Fruit fly (Drosophila melanogaster) whole organism, prepupa: ENCODE data around the gene CG43057.

Experiments used
- Blimp-1 ChIP-seq: fragments of 200-800 bp; sonication (Bioruptor generic); optimal IDR thresholded peaks from 3 replicates; lab custom pipeline; 2017; ENCODE audit warnings: missing biosample characterization, missing genetic modification characterization, mild to moderate bottlenecking, moderate library complexity, missing genetic modification reagents
- CG11762 ChIP-seq: fragments of 200-800 bp; sonication (Bioruptor generic); optimal IDR thresholded peaks from 3 replicates; lab custom pipeline; 2016; ENCODE audit warnings: missing biosample characterization, missing genetic modification characterization; ENCODE audit not compliant: insufficient read depth
- CG31627 ChIP-seq: fragments of 200-800 bp; sonication (Bioruptor generic); optimal IDR thresholded peaks from 3 replicates; lab custom pipeline; 2016; ENCODE audit warnings: missing biosample characterization, missing genetic modification characterization
- CG6163 ChIP-seq: fragments of 200-800 bp; sonication (Bioruptor generic); IDR thresholded peaks from 3 replicates; pipeline ENCODE4 v1.3.6; 2022; ENCODE audit warnings: missing biosample characterization, missing genetic modification characterization
- CG6276 ChIP-seq: fragments of 200-800 bp; sonication (Bioruptor generic); optimal IDR thresholded peaks from 2 replicates; lab custom pipeline; 2017; ENCODE audit warnings: missing biosample characterization, mild to moderate bottlenecking, missing genetic modification characterization
- CG6792 ChIP-seq: fragments of 200-800 bp; sonication (Bioruptor generic); optimal IDR thresholded peaks from 3 replicates; lab custom pipeline; 2016; ENCODE audit warnings: missing biosample characterization, missing genetic modification characterization
- CG6808 ChIP-seq: fragments of 200-800 bp; sonication (Bioruptor generic); optimal IDR thresholded peaks from 3 replicates; lab custom pipeline; 2017; ENCODE audit warnings: missing biosample characterization, missing genetic modification characterization, mild to moderate bottlenecking, moderate library complexity, missing genetic modification reagents
- CG7368 ChIP-seq: fragments of 200-800 bp; sonication (Bioruptor generic); optimal IDR thresholded peaks from 3 replicates; lab custom pipeline; 2016; ENCODE audit warnings: missing biosample characterization, missing genetic modification characterization
- CG8632 ChIP-seq: fragments of 200-800 bp; sonication (Bioruptor generic); optimal IDR thresholded peaks from 3 replicates; lab custom pipeline; 2016; ENCODE audit warnings: missing biosample characterization, missing genetic modification characterization
- CG9139 ChIP-seq: fragments of 200-800 bp; sonication (Bioruptor generic); optimal IDR thresholded peaks from 3 replicates; lab custom pipeline; 2017; ENCODE audit warnings: missing biosample characterization, mild to moderate bottlenecking, missing genetic modification characterization
- Eip75B ChIP-seq: fragments of 200-800 bp; sonication (Bioruptor generic); optimal IDR thresholded peaks from 3 replicates; lab custom pipeline; 2016; ENCODE audit warnings: missing biosample characterization, missing genetic modification characterization
- Eip78C ChIP-seq: fragments of 200-800 bp; sonication (Bioruptor generic); peaks from one replicate; lab custom pipeline; 2016; ENCODE audit warnings: missing biosample characterization, missing genetic modification characterization
- Ets96B ChIP-seq: fragments of 200-800 bp; optimal IDR thresholded peaks from 2 replicates; lab custom pipeline; 2019; ENCODE audit warnings: missing biosample characterization, mild to moderate bottlenecking, missing genetic modification characterization, moderate library complexity
- Hr38 ChIP-seq: sonication (Bioruptor generic); optimal IDR thresholded peaks from 2 replicates; lab custom pipeline; 2016; ENCODE audit warnings: missing biosample characterization, missing genetic modification characterization
- Hr4 ChIP-seq: fragments of 200-800 bp; sonication (Bioruptor generic); optimal IDR thresholded peaks from 3 replicates; lab custom pipeline; 2016; ENCODE audit warnings: missing biosample characterization, missing genetic modification characterization
- Lpt ChIP-seq: fragments of 200-800 bp; sonication (Bioruptor generic); optimal IDR thresholded peaks from 3 replicates; lab custom pipeline; 2016; ENCODE audit warnings: missing biosample characterization, missing genetic modification characterization
- OdsH ChIP-seq: fragments of 200-800 bp; sonication (Bioruptor generic); optimal IDR thresholded peaks from 3 replicates; lab custom pipeline; 2016; ENCODE audit warnings: missing biosample characterization, missing genetic modification characterization
- Sox102F ChIP-seq: fragments of 200-800 bp; sonication (Bioruptor generic); optimal IDR thresholded peaks from 2 replicates; lab custom pipeline; 2016; ENCODE audit warnings: missing biosample characterization, mild to moderate bottlenecking, missing genetic modification characterization
- Sox14 ChIP-seq: fragments of 200-800 bp; sonication (Bioruptor generic); optimal IDR thresholded peaks from 3 replicates; lab custom pipeline; 2016; ENCODE audit warnings: missing biosample characterization, missing genetic modification characterization
- Sox15 ChIP-seq: fragments of 200-800 bp; sonication (Bioruptor generic); optimal IDR thresholded peaks from 3 replicates; lab custom pipeline; 2016; ENCODE audit warnings: missing biosample characterization, missing genetic modification characterization
- dac ChIP-seq: fragments of 200-800 bp; sonication (Bioruptor generic); optimal IDR thresholded peaks from 2 replicates; lab custom pipeline; 2017; ENCODE audit warnings: missing biosample characterization, mild to moderate bottlenecking, missing genetic modification characterization
- eg ChIP-seq: fragments of 200-800 bp; sonication (Bioruptor generic); IDR thresholded peaks from 3 replicates; pipeline ENCODE4 v1.3.6; 2022; ENCODE audit warnings: missing biosample characterization, missing genetic modification characterization
- esn ChIP-seq: fragments of 200-800 bp; sonication (Bioruptor generic); optimal IDR thresholded peaks from 2 replicates; lab custom pipeline; 2016; ENCODE audit warnings: missing biosample characterization, mild to moderate bottlenecking, missing genetic modification characterization, moderate library complexity
- fd59A ChIP-seq: fragments of 200-800 bp; sonication (Bioruptor generic); optimal IDR thresholded peaks from 2 replicates; lab custom pipeline; 2017; ENCODE audit warnings: missing biosample characterization, mild to moderate bottlenecking, missing genetic modification characterization, missing genetic modification reagents
- fkh ChIP-seq: fragments of 200-800 bp; sonication (Bioruptor generic); optimal IDR thresholded peaks from 3 replicates; lab custom pipeline; 2017; ENCODE audit warnings: missing biosample characterization, mild to moderate bottlenecking, missing genetic modification characterization, moderate library complexity
- lz ChIP-seq: fragments of 200-800 bp; sonication (Bioruptor generic); optimal IDR thresholded peaks from 3 replicates; lab custom pipeline; 2016; ENCODE audit warnings: missing biosample characterization, missing genetic modification characterization
- net ChIP-seq: fragments of 200-800 bp; sonication (Bioruptor generic); optimal IDR thresholded peaks from 3 replicates; lab custom pipeline; 2016; ENCODE audit warnings: missing biosample characterization, missing genetic modification characterization
- pdm3 ChIP-seq: fragments of 200-800 bp; sonication (Bioruptor generic); optimal IDR thresholded peaks from 3 replicates; lab custom pipeline; 2016; ENCODE audit warnings: missing biosample characterization, missing genetic modification characterization
- svp ChIP-seq: fragments of 200-800 bp; sonication (Bioruptor generic); peaks from one replicate; lab custom pipeline; 2016; ENCODE audit warnings: missing biosample characterization, missing genetic modification characterization
- vri ChIP-seq: fragments of 200-800 bp; sonication (Bioruptor generic); optimal IDR thresholded peaks from 3 replicates; lab custom pipeline; 2016; ENCODE audit warnings: missing biosample characterization, mild to moderate bottlenecking, missing genetic modification characterization

The CG43057 gene

DNA sequence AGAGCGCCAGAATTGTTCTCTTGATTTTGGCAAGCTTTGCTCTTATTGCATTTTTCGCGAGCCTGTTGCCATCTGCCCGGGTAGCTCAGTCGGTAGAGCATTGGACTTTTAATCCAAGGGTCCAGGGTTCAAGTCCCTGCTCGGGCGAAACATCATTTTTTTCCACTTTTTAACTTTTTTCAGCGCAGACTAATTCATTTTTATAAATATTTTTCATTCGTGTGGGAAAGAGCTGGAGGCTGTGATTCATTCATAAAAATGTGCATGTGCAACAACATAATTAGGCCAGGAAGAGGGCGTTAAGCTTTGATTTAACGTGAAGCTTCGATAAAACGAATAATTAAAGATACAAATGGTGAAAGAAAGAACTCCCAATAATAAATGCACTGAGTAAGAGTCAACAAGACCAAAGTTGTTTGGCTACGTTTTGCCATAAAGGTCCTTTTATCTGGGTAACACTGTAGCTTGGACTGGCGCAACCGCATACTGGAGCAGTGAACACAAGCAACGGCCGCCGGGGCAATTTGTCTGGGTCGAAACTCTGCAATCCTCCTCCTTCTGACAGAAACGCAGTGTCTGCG, 46.9 kb upstream of the CG43057 start (continued):
- TF ChIP-seq Hr4 (GFP tag; lab: Kevin White, UChicago) (peak; percentile 85), CG8632 (peak; percentile 70), CG11762 (GFP tag; lab: Kevin White, UChicago) (peak; percentile 62), lz (GFP tag; lab: Kevin White, UChicago) (peak; percentile 87), Blimp-1 (GFP tag; lab: Kevin White, UChicago) (peak; percentile 66), pdm3 (GFP tag; lab: Kevin White, UChicago) (peak; percentile 80), CG6276 (GFP tag; lab: Kevin White, UChicago) (peak; percentile 72), Sox102F (GFP tag; lab: Kevin White, UChicago) (peak; percentile 89), Sox14 (GFP tag; lab: Kevin White, UChicago) (peak; percentile 82), CG6163 (GFP tag; lab: Robert Waterston, UW) (peak; percentile 95), Ets96B (tag; lab: Kevin White, UChicago) (peak; percentile 77), net (GFP tag; lab: Kevin White, UChicago) (peak; percentile 82), CG31627 (GFP tag; lab: Kevin White, UChicago) (peak; percentile 90), CG6808 (peak; percentile 84), eg (GFP tag; lab: Robert Waterston, UW) (peak; percentile 85), Lpt (GFP tag; lab: Kevin White, UChicago) (peak; percentile 32), Sox15 (GFP tag; lab: Kevin White, UChicago) (peak; percentile 56), CG9139 (GFP tag; lab: Kevin White, UChicago) (peak; percentile 74), OdsH (GFP tag; lab: Kevin White, UChicago) (peak; percentile 83), esn (GFP tag; lab: Kevin White, UChicago) (peak; percentile 90), Hr38 (GFP tag; lab: Kevin White, UChicago) (no peak)

DNA sequence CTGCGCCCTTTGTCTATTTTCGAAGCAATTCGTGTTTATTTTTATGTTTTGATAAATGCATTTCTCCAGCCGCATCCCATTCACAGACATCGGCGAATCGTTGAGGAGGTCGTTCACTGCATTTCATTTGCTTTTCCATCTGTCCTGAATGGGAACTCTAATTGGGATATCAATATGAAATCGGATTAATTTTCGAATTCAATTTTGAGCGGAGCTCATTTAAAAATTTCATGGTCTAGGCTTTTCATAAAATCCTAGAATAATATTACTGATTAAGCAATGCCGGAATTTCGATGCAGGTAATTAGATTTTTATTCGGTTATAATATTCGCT, 46.3 kb upstream of the CG43057 start:
- TF ChIP-seq vri (GFP tag; lab: Kevin White, UChicago): no peak
- TF ChIP-seq CG31627 (GFP tag; lab: Kevin White, UChicago): no peak
- TF ChIP-seq dac (GFP tag; lab: Kevin White, UChicago): no peak
- TF ChIP-seq Eip78C (GFP tag; lab: Kevin White, UChicago): peak; percentile 35

DNA sequence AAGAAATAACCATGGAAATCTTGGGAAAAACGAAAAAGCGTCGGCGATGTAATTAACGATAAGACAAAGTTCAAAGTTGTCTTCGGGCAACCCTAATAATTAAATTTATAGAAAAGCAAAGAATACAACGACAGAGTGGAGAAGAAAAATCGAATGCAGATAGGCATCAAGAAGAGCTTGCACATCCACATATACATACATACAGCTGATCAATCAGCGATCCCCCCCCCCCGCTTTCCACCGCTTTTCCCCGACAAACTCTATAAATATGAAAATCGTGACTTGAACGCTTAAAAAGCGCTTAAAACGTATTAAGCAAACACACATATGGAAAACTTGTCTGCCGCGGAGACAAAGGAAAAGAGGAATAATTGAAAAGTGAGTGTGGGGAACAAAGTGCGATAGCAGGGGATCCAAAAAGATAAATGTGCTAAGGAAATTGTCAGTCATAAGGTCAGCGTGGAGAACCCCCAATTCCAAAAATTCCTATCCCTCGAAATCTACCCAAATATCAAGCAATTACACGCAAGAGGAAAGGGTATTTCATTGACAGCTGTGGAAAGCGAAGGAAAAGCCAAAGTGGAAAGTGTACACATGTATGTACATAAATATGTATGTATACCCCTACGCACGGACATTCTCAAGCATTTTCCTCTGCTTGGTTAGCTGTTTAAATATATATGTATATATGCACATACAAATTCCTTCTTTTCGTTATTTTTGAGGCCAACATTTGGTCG, 45.7 kb upstream of the CG43057 start:
- TF ChIP-seq dac (GFP tag; lab: Kevin White, UChicago): no peak
- TF ChIP-seq Sox102F (GFP tag; lab: Kevin White, UChicago): no peak
- TF ChIP-seq CG7368: no peak
- peak; percentile 76 for TF ChIP-seq svp (GFP tag; lab: Kevin White, UChicago)
- TF ChIP-seq fd59A: no peak
- TF ChIP-seq CG6792 (GFP tag; lab: Kevin White, UChicago): no peak
- peak; percentile 73 for TF ChIP-seq fkh (GFP tag; lab: Kevin White, UChicago)
- peak; percentile 54 for TF ChIP-seq Eip78C (GFP tag; lab: Kevin White, UChicago)
- TF ChIP-seq, all 60 proteins: peak for 3

dm6 chr2L:8288087-8288486, 44.3 kb upstream of the CG43057 start:
- no peak for TF ChIP-seq Sox15 (GFP tag; lab: Kevin White, UChicago)
- peak; percentile 42 for TF ChIP-seq Eip78C (GFP tag; lab: Kevin White, UChicago)

DNA sequence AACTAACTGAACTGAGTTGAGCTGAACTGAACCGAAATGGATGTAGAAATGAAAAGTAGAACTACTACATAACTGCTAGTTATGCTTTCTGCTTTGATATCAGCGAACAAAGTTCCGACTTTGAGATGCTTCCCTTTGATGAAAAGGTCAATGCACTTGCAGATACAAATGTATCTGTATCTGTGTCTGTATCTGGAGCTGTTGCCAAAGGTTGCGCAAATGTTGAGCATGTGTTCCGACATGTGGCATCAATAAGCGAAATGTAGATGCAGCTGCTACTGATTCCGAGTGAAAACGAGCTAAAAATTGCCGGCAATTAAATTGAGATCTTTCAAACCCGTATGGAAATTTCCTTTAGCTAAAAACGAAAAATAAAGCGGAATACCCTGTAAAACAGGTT, 42.8 kb upstream of the CG43057 start:
- TF ChIP-seq net (GFP tag; lab: Kevin White, UChicago): peak; percentile 12
- no peak for TF ChIP-seq Eip75B (GFP tag; lab: Kevin White, UChicago)
